Fruit fly (Drosophila melanogaster): ENCODE measurements around the gene CG14957.
A peak's percentile ranks its signal among the peaks of the same experiment; 100 is the strongest.

Gene CG14957

dm6 chr3L:3148125-3149059 is 39.0 kb upstream of the CG14957 start, which contains the start of the genes Usp5 and BtbVII (continued):
- peak; percentile 44 for TF ChIP-seq Dp (GFP tag; optimal IDR thresholded peaks at IDR 0.05)
- TF ChIP-seq Doc2 (GFP tag; IDR thresholded peaks at IDR 0.05) = no peak
- TF ChIP-seq ERR (GFP tag; optimal IDR thresholded peaks at IDR 0.05) = peak; percentile 6
- peak; percentile 49 for TF ChIP-seq wek (GFP tag; optimal IDR thresholded peaks at IDR 0.05)
- peak; percentile 24 for TF ChIP-seq CG5180 (GFP tag; optimal IDR thresholded peaks at IDR 0.05)
- peak; percentile 34 for TF ChIP-seq CG17359 (tag; optimal IDR thresholded peaks at IDR 0.05)
- TF ChIP-seq CG18476 (GFP tag; optimal IDR thresholded peaks at IDR 0.05) = peak; percentile 9
- TF ChIP-seq Med (GFP tag) = peak; percentile 96
- TF ChIP-seq lmd (GFP tag; IDR thresholded peaks at IDR 0.05) = peak; percentile 45; the same call in 1 of the 2 replicates
- peak; percentile 86 for TF ChIP-seq CG9932 (GFP tag; IDR thresholded peaks at IDR 0.05)
- peak; percentile 90 for TF ChIP-seq Sin3A (optimal IDR thresholded peaks at IDR 0.05)
- peak; percentile 51 for TF ChIP-seq unpg (GFP tag; optimal IDR thresholded peaks at IDR 0.05)
- TF ChIP-seq CG11093 (GFP tag; IDR thresholded peaks at IDR 0.05) = no peak
- no peak for TF ChIP-seq sima (GFP tag; optimal IDR thresholded peaks at IDR 0.05)
- TF ChIP-seq CG31365 (tag; optimal IDR thresholded peaks at IDR 0.05) = peak; percentile 38
- TF ChIP-seq vnd (GFP tag; IDR thresholded peaks at IDR 0.05; ENCODE audit: partially characterized antibody) = peak; percentile 96
- peak; percentile 87 for TF ChIP-seq chn (GFP tag; optimal IDR thresholded peaks at IDR 0.05)
- peak; percentile 91 for TF ChIP-seq hb (GFP tag; IDR thresholded peaks at IDR 0.05; ENCODE audit: partially characterized antibody)
- TF ChIP-seq CG2889 (GFP tag; IDR thresholded peaks at IDR 0.05) = no peak
- peak; percentile 82 for TF ChIP-seq CG8290 (GFP tag; optimal IDR thresholded peaks at IDR 0.05)
- TF ChIP-seq CG8290 (tag; optimal IDR thresholded peaks at IDR 0.05) = peak in 1 of 2 experiments; percentile 80
- TF ChIP-seq Side (GFP tag; optimal IDR thresholded peaks at IDR 0.05) = peak; percentile 56
- TF ChIP-seq MTF-1 (GFP tag; optimal IDR thresholded peaks at IDR 0.05; ENCODE audit: borderline replicate concordance) = no peak
- TF ChIP-seq CG2116 (GFP tag; optimal IDR thresholded peaks at IDR 0.05) = peak; percentile 71
- TF ChIP-seq gsb (GFP tag; IDR thresholded peaks at IDR 0.05) = no peak
- peak; percentile 61 for TF ChIP-seq CG3065 (GFP tag; optimal IDR thresholded peaks at IDR 0.05)
- no peak for TF ChIP-seq CG14667 (GFP tag; IDR thresholded peaks at IDR 0.05)
- no peak for TF ChIP-seq gcm2 (GFP tag; optimal IDR thresholded peaks at IDR 0.05)
- TF ChIP-seq Atf-2 (GFP tag; optimal IDR thresholded peaks at IDR 0.05) = peak; percentile 10
- TF ChIP-seq CG42726 (GFP tag; IDR thresholded peaks at IDR 0.05; ENCODE audit: partially characterized antibody) = peak; percentile 49; the same call in 1 of the 2 replicates
- peak; percentile 50 for TF ChIP-seq CG30020 (tag; optimal IDR thresholded peaks at IDR 0.05)
- TF ChIP-seq Lim3 (GFP tag; IDR thresholded peaks at IDR 0.05) = no peak
- peak; percentile 34 for TF ChIP-seq CG10979 (tag; optimal IDR thresholded peaks at IDR 0.05)
- peak; percentile 91 for TF ChIP-seq Bgb (GFP tag; IDR thresholded peaks at IDR 0.05; ENCODE audit: partially characterized antibody)
- TF ChIP-seq D19A (tag; optimal IDR thresholded peaks at IDR 0.05) = no peak
- 0 out of 3 replicates have a peak, but pooled peaks have one; percentile 12 for TF ChIP-seq CG7357 (GFP tag; IDR thresholded peaks at IDR 0.05)
- peak; percentile 67 for TF ChIP-seq lab (GFP tag; optimal IDR thresholded peaks at IDR 0.05)
- peak; percentile 62 for TF ChIP-seq Drgx (GFP tag; IDR thresholded peaks at IDR 0.05)
- TF ChIP-seq insv (GFP tag; optimal IDR thresholded peaks at IDR 0.05) = peak in 1 of 2 experiments; percentile 11
- TF ChIP-seq Dad (GFP tag; optimal IDR thresholded peaks at IDR 0.05) = peak; percentile 14
- TF ChIP-seq CrebB (tag; optimal IDR thresholded peaks at IDR 0.05) = peak; percentile 41
- TF ChIP-seq CG1024 (GFP tag; IDR thresholded peaks at IDR 0.05) = no peak
- TF ChIP-seq CG1792 (GFP tag; optimal IDR thresholded peaks at IDR 0.05) = peak; percentile 33
- TF ChIP-seq gem (tag; optimal IDR thresholded peaks at IDR 0.05) = peak; percentile 65
- peak; percentile 49 for TF ChIP-seq Dip3 (GFP tag; optimal IDR thresholded peaks at IDR 0.05)
- no peak for TF ChIP-seq Dfd (GFP tag; optimal IDR thresholded peaks at IDR 0.05)
- TF ChIP-seq cad (GFP tag; optimal IDR thresholded peaks at IDR 0.05) = no peak
- no peak for TF ChIP-seq trh (GFP tag; optimal IDR thresholded peaks at IDR 0.05)
- no peak for TF ChIP-seq CG11504 (tag; optimal IDR thresholded peaks at IDR 0.05)

Data from whole organism, embryonic.